Fruit fly (Drosophila melanogaster): Measurements from ENCODE around the gene eIF4EHP.

Gene eIF4EHP

dm6 chr3R:24134580-24134979 is 25.8 kb upstream of the eIF4EHP start, which contains the start of gene Sec10 (continued):
- TF ChIP-seq Fer1 (GFP tag; optimal IDR thresholded peaks at IDR 0.05) (no peak), Spps (tag; optimal IDR thresholded peaks at IDR 0.05) (no peak), Gug (GFP tag; IDR thresholded peaks at IDR 0.05) (no peak), CG10267 (tag; optimal IDR thresholded peaks at IDR 0.05) (peak; percentile 47), ato (GFP tag; IDR thresholded peaks at IDR 0.05; ENCODE audit: partially characterized antibody) (no peak), CG18262 (tag; optimal IDR thresholded peaks at IDR 0.05) (no peak), Tbp (GFP tag; optimal IDR thresholded peaks at IDR 0.05) (no peak), jumu (GFP tag; optimal IDR thresholded peaks at IDR 0.05) (no peak), CG18764 (GFP tag; optimal IDR thresholded peaks at IDR 0.05) (no peak), Bgb (GFP tag; IDR thresholded peaks at IDR 0.05; ENCODE audit: partially characterized antibody) (no peak; the same call in 1 of the 2 replicates), salm (tag; optimal IDR thresholded peaks at IDR 0.05) (no peak), gfzf (GFP tag; optimal IDR thresholded peaks at IDR 0.05) (peak; percentile 9), CG6791 (GFP tag; IDR thresholded peaks at IDR 0.05; ENCODE audit: partially characterized antibody) (no peak), Lhr (GFP tag; optimal IDR thresholded peaks at IDR 0.05) (peak; percentile 30), caup (GFP tag; optimal IDR thresholded peaks at IDR 0.05; ENCODE audit: severe bottlenecking) (no peak), ATbp (GFP tag; optimal IDR thresholded peaks at IDR 0.05) (no peak), E2f1 (GFP tag; IDR thresholded peaks at IDR 0.05) (no peak), stwl (tag; optimal IDR thresholded peaks at IDR 0.05) (peak; percentile 73), chn (GFP tag; optimal IDR thresholded peaks at IDR 0.05) (no peak), sima (GFP tag; optimal IDR thresholded peaks at IDR 0.05) (no peak), CG17361 (GFP tag; IDR thresholded peaks at IDR 0.05) (no peak), Scr (GFP tag; IDR thresholded peaks at IDR 0.05; ENCODE audit: partially characterized antibody) (no peak), hth (optimal IDR thresholded peaks at IDR 0.05) (no peak), tap (tag; optimal IDR thresholded peaks at IDR 0.05) (no peak), CG14965 (GFP tag; optimal IDR thresholded peaks at IDR 0.05; ENCODE audit: borderline replicate concordance) (no peak), grn (GFP tag; optimal IDR thresholded peaks at IDR 0.05) (no peak), fru (optimal IDR thresholded peaks at IDR 0.05) (no peak), CG13894 (tag; optimal IDR thresholded peaks at IDR 0.05) (no peak), Six4 (GFP tag; optimal IDR thresholded peaks at IDR 0.05) (no peak), CG14710 (tag; optimal IDR thresholded peaks at IDR 0.05) (peak; percentile 34), Hr39 (optimal IDR thresholded peaks at IDR 0.05) (no peak), CG4707 (GFP tag; optimal IDR thresholded peaks at IDR 0.05) (peak; percentile 12), CG3163 (GFP tag; optimal IDR thresholded peaks at IDR 0.05) (no peak), insv (GFP tag; optimal IDR thresholded peaks at IDR 0.05) (no peak), CG2712 (tag; optimal IDR thresholded peaks at IDR 0.05) (no peak), CG13424 (tag; optimal IDR thresholded peaks at IDR 0.05) (no peak), Aef1 (GFP tag; IDR thresholded peaks at IDR 0.05) (no peak), Lpt (GFP tag; optimal IDR thresholded peaks at IDR 0.05) (no peak), fd96Cb (tag; optimal IDR thresholded peaks at IDR 0.05) (no peak), YL-1 (GFP tag; optimal IDR thresholded peaks at IDR 0.05) (peak; percentile 83), hbn (GFP tag; IDR thresholded peaks at IDR 0.05; ENCODE audit: partially characterized antibody) (peak; percentile 13; the same call in 1 of the 2 replicates), B-H1 (GFP tag; IDR thresholded peaks at IDR 0.05) (no peak), CG13287 (GFP tag; IDR thresholded peaks at IDR 0.05; ENCODE audit: partially characterized antibody) (peak; percentile 56), CG10147 (GFP tag; optimal IDR thresholded peaks at IDR 0.05) (no peak), CG9797 (GFP tag; optimal IDR thresholded peaks at IDR 0.05) (no peak), Nf-YC (tag; optimal IDR thresholded peaks at IDR 0.05) (no peak), HmgZ (tag; optimal IDR thresholded peaks at IDR 0.05) (peak; percentile 43), CHES-1-like (GFP tag; optimal IDR thresholded peaks at IDR 0.05) (peak; percentile 22), CG2120 (GFP tag; optimal IDR thresholded peaks at IDR 0.05) (no peak), CG8281 (tag; optimal IDR thresholded peaks at IDR 0.05) (no peak), MTF-1 (GFP tag; optimal IDR thresholded peaks at IDR 0.05; ENCODE audit: borderline replicate concordance) (peak; percentile 9)
